Fruit fly (Drosophila melanogaster): Measurements from ENCODE around the gene Nrx-1.

Nrx-1 gene

dm6 chr3R:22533973-22534931 lies 65.9 kb downstream of the Nrx-1 start:
- TF ChIP-seq h (optimal IDR thresholded peaks at IDR 0.05) (no peak), psq (optimal IDR thresholded peaks at IDR 0.05) (no peak), ttk (optimal IDR thresholded peaks at IDR 0.05) (no peak), Myc (optimal IDR thresholded peaks at IDR 0.05) (no peak), Sin3A (optimal IDR thresholded peaks at IDR 0.05) (no peak), insv (optimal IDR thresholded peaks at IDR 0.05) (no peak)

dm6 chr3R:22535945-22536344 lies 67.6 kb downstream of the Nrx-1 start:
- TF ChIP-seq Myc (optimal IDR thresholded peaks at IDR 0.05) (no peak), Sin3A (optimal IDR thresholded peaks at IDR 0.05) (no peak), insv (optimal IDR thresholded peaks at IDR 0.05) (no peak), h (optimal IDR thresholded peaks at IDR 0.05) (no peak), ttk (optimal IDR thresholded peaks at IDR 0.05) (no peak), psq (optimal IDR thresholded peaks at IDR 0.05) (no peak)

Measured in Kc167 (cell line).